Worm (Caenorhabditis elegans) whole organism, late embryonic: ENCODE results near the gene sre-16.

ENCODE experiments used
- elt-2 ChIP-seq: sonication (generic microtip); optimal IDR thresholded peaks from 2 replicates; lab custom pipeline; 2016; ENCODE audit warnings: missing genetic modification reagents, missing genetic modification characterization, missing compliant biosample characterization
- ets-4 ChIP-seq: sonication (generic microtip); optimal IDR thresholded peaks from 2 replicates; lab custom pipeline; 2016; ENCODE audit warnings: missing genetic modification characterization, missing compliant biosample characterization
- eyg-1 ChIP-seq: sonication (generic microtip); optimal IDR thresholded peaks from 2 replicates; lab custom pipeline; 2016; ENCODE audit warnings: missing genotype, missing genetic modification characterization, missing compliant biosample characterization
- fkh-10 ChIP-seq: fragments of 150-350 bp; optimal IDR thresholded peaks from 2 replicates; lab custom pipeline; 2014; ENCODE audit warnings: missing biosample characterization, missing genetic modification reagents, missing genetic modification characterization
- hlh-6 ChIP-seq: sonication (generic microtip); optimal IDR thresholded peaks from 2 replicates; lab custom pipeline; 2016; ENCODE audit warnings: missing genotype, missing genetic modification characterization, missing compliant biosample characterization
- lim-6 ChIP-seq: sonication (generic microtip); optimal IDR thresholded peaks from 2 replicates; lab custom pipeline; 2016; ENCODE audit warnings: missing genetic modification characterization, missing compliant biosample characterization
- nfya-1 ChIP-seq: sonication (generic microtip); optimal IDR thresholded peaks from 2 replicates; lab custom pipeline; 2017; ENCODE audit warnings: missing genetic modification characterization, mild to moderate bottlenecking, missing compliant biosample characterization, antibody characterized with exemption, moderate library complexity
- nhr-11 ChIP-seq: fragments of 150-350 bp; optimal IDR thresholded peaks from 2 replicates; lab custom pipeline; 2014; ENCODE audit warnings: missing biosample characterization, missing genetic modification characterization
- pha-4 ChIP-seq: fragments of 150-350 bp; optimal IDR thresholded peaks from 2 replicates; lab custom pipeline; 2018; ENCODE audit warnings: missing biosample characterization, missing genetic modification reagents, missing genetic modification characterization
- sdc-2 ChIP-seq: sonication (generic microtip); optimal IDR thresholded peaks from 2 replicates; lab custom pipeline; 2016; ENCODE audit warnings: missing genotype, missing genetic modification characterization, missing compliant biosample characterization

DNA sequence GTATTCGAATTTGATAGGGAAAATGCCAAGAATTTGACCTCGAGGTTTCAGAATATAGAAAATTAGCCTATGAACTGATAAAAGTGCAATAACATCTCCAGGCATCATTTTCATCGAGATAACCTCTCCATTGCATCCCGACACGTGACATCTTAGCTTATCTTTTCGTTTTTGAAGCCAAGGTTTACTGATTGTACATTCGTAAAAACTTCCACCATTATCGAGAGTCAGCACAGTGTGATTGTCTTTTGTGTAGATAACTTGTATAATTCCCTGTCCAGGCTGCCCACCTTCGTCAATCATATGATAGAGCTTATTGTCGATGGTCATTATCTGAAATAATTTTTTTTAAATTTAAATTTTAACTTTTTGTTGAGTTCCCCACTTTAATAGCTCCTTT lies 38.5 kb upstream of the sre-16 start:
- TF ChIP-seq lim-6 (tag; lab: Kevin White, UChicago) (no peak), sdc-2 (no peak), nfya-1 (tag; lab: Kevin White, UChicago) (no peak), eyg-1 (no peak), ets-4 (tag; lab: Kevin White, UChicago) (no peak), nhr-11 (no peak), pha-4 (tag; lab: Kevin White, UChicago) (no peak), elt-2 (tag; lab: Kevin White, UChicago) (no peak), hlh-6 (tag; lab: Kevin White, UChicago) (no peak), fkh-10 (GFP tag; lab: Kevin White, UChicago) (no peak)
